Worm (Caenorhabditis elegans): Measurements from ENCODE around the gene symk-1.

DNA sequence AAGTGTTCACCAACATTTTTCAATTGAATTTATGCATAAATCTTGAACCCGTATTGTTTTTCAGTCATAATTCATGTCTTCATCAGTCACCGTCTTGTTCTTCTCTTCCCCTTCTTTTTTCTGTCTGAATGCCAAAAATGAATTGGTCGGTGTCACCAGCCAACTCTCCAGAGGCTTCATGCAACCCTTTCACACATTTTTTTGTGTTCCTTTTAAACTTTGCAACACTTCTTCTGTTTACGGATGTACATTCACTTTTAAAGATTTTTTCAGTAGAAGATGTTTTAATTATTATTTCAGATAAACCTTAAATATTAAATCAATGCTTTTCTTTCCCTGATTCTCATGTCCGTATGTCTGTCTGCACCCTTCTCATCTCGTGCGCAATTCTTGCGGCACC lies 9.2 kb upstream of the symk-1 start, which contains the start of gene acr-16:
- TF ChIP-seq pha-4 (tag; optimal IDR thresholded peaks at IDR 0.05) (no peak), lsy-12 (tag; optimal IDR thresholded peaks at IDR 0.05) (no peak), fkh-10 (GFP tag; optimal IDR thresholded peaks at IDR 0.05) (no peak), egl-27 (tag; optimal IDR thresholded peaks at IDR 0.05) (no peak)
